Worm (Caenorhabditis elegans): ENCODE data around the gene acp-4.

acp-4 gene

ce11 chrII:8472916-8473315, 38.0 kb upstream of the acp-4 start:
- TF ChIP-seq unc-62 (GFP tag; optimal IDR thresholded peaks at IDR 0.05 in 1 of 2): peak in 1 of 2 experiments; percentile 91
- no peak for TF ChIP-seq unc-62 (tag; optimal IDR thresholded peaks at IDR 0.05)
- TF ChIP-seq unc-130 (GFP tag; optimal IDR thresholded peaks at IDR 0.05): no peak

- no peak for TF ChIP-seq lin-29 (GFP tag; IDR thresholded peaks at IDR 0.05)
- TF ChIP-seq snpc-1.2 (GFP tag; IDR thresholded peaks at IDR 0.05): no peak
- no peak for TF ChIP-seq ceh-82 (tag; optimal IDR thresholded peaks at IDR 0.05)
- TF ChIP-seq daf-8 (GFP tag; IDR thresholded peaks at IDR 0.05): no peak
- TF ChIP-seq hmg-1.1 (GFP tag; IDR thresholded peaks at IDR 0.05): no peak
- TF ChIP-seq nhr-6 (tag; optimal IDR thresholded peaks at IDR 0.05): no peak
- no peak for TF ChIP-seq mdl-1 (tag; optimal IDR thresholded peaks at IDR 0.05)
- no peak for TF ChIP-seq ceh-28 (tag; optimal IDR thresholded peaks at IDR 0.05)
- no peak for TF ChIP-seq lin-15B (tag; optimal IDR thresholded peaks at IDR 0.05)
- no peak for TF ChIP-seq nhr-237 (tag; optimal IDR thresholded peaks at IDR 0.05)
- TF ChIP-seq lin-1 (GFP tag; IDR thresholded peaks at IDR 0.05): no peak
- no peak for TF ChIP-seq dmd-6 (GFP tag; IDR thresholded peaks at IDR 0.05)
Measured at ce11 chrII:8471139-8471538, 36.2 kb upstream of the acp-4 start, which contains the start of gene M05D6.8. Gene M05D6.8, minus strand, starts transcription at chrII:8471239.

ce11 chrII:8467809-8468208, 32.9 kb upstream of the acp-4 start, which contains the start of gene M05D6.2:
Gene M05D6.2, plus strand, starts transcription at chrII:8468109.
- TF ChIP-seq nhr-6 (tag; optimal IDR thresholded peaks at IDR 0.05) (no peak), ama-1 (optimal IDR thresholded peaks at IDR 0.05) (no peak), vab-7 (GFP tag; IDR thresholded peaks at IDR 0.05) (no peak), tag-97 (GFP tag; IDR thresholded peaks at IDR 0.05) (no peak), lin-39 (tag; optimal IDR thresholded peaks at IDR 0.05) (no peak), nhr-76 (tag; optimal IDR thresholded peaks at IDR 0.05) (no peak), duxl-1 (tag; optimal IDR thresholded peaks at IDR 0.05; ENCODE audit: poor library complexity) (no peak), ceh-44 (GFP tag; IDR thresholded peaks at IDR 0.05) (no peak), jun-1 (tag; optimal IDR thresholded peaks at IDR 0.05) (no peak), mxl-3 (GFP tag; optimal IDR thresholded peaks at IDR 0.05) (no peak), nhr-77 (tag; optimal IDR thresholded peaks at IDR 0.05) (no peak), T20F7.1 (GFP tag; optimal IDR thresholded peaks at IDR 0.05) (no peak)

ce11 chrII:8466874-8467273, 32.0 kb upstream of the acp-4 start, which contains the start of gene F22B5.10:
Gene F22B5.10, plus strand, starts transcription at chrII:8467174.
- TF ChIP-seq jun-1 (tag; optimal IDR thresholded peaks at IDR 0.05) (no peak), lin-38 (GFP tag; IDR thresholded peaks at IDR 0.05) (peak; percentile 23; the same call in 1 of the 2 replicates), ama-1 (optimal IDR thresholded peaks at IDR 0.05) (peak; percentile 49), mdt-29 (GFP tag; IDR thresholded peaks at IDR 0.05) (no peak), zip-11 (GFP tag; IDR thresholded peaks at IDR 0.05) (no peak), mep-1 (tag; optimal IDR thresholded peaks at IDR 0.05) (no peak), T20F7.1 (GFP tag; optimal IDR thresholded peaks at IDR 0.05) (no peak), spr-1 (tag; optimal IDR thresholded peaks at IDR 0.05) (no peak), mxl-2 (GFP tag; conservative IDR thresholded peaks at IDR 0.05) (no peak), ceh-32 (tag; optimal IDR thresholded peaks at IDR 0.05; ENCODE audit: poor library complexity) (no peak), skn-1 (tag; optimal IDR thresholded peaks at IDR 0.05) (no peak), daf-8 (GFP tag; IDR thresholded peaks at IDR 0.05) (no peak), daf-12 (tag; optimal IDR thresholded peaks at IDR 0.05) (no peak), zip-2 (tag; optimal IDR thresholded peaks at IDR 0.05) (no peak)

ce11 chrII:8464448-8464898, 29.6 kb upstream of the acp-4 start, which contains the start of gene fars-3:
Gene fars-3, plus strand, starts transcription at chrII:8464848.
- TF ChIP-seq rbr-2 (tag; optimal IDR thresholded peaks at IDR 0.05) (peak; percentile 25), lsy-2 (tag; optimal IDR thresholded peaks at IDR 0.05) (peak in 1 of 2 experiments; percentile 66), lin-39 (tag; optimal IDR thresholded peaks at IDR 0.05) (no peak), snpc-1.2 (GFP tag; IDR thresholded peaks at IDR 0.05) (peak; percentile 64; the same call in 1 of the 2 replicates), arid-1 (GFP tag; conservative IDR thresholded peaks at IDR 0.05) (peak; percentile 14; the same call in 1 of the 2 replicates), ceh-62 (tag; optimal IDR thresholded peaks at IDR 0.05) (no peak), mep-1 (tag; optimal IDR thresholded peaks at IDR 0.05) (peak; percentile 76), unc-39 (tag; optimal IDR thresholded peaks at IDR 0.05) (no peak), T26A8.4 (GFP tag; IDR thresholded peaks at IDR 0.05) (no peak), ctbp-1 (GFP tag; IDR thresholded peaks at IDR 0.05) (peak; percentile 43; the same call in 1 of the 2 replicates), dpl-1 (GFP tag; optimal IDR thresholded peaks at IDR 0.05) (peak; percentile 45), mes-2 (tag; optimal IDR thresholded peaks at IDR 0.05; ENCODE audit: poor library complexity, severe bottlenecking) (peak; percentile 65), daf-8 (GFP tag; IDR thresholded peaks at IDR 0.05) (no peak), madf-9 (GFP tag; conservative IDR thresholded peaks at IDR 0.05) (no peak)
